Fruit fly (Drosophila melanogaster): ENCODE data around the gene NHP2.
A peak's percentile ranks its signal among the peaks of the same experiment; 100 is the strongest.

The NHP2 gene

dm6 chr3L:14780187-14780586 lies 21.8 kb downstream of the NHP2 start (continued):
- TF ChIP-seq Six4 (GFP tag; optimal IDR thresholded peaks at IDR 0.05) (peak; percentile 2), CG1603 (tag; optimal IDR thresholded peaks at IDR 0.05) (peak; percentile 53), Med (GFP tag) (peak; percentile 89), CG7928 (GFP tag; optimal IDR thresholded peaks at IDR 0.05) (no peak), bigmax (GFP tag; optimal IDR thresholded peaks at IDR 0.05) (no peak), MESR4 (GFP tag; optimal IDR thresholded peaks at IDR 0.05) (no peak), HHEX (GFP tag; optimal IDR thresholded peaks at IDR 0.05) (peak; percentile 40), Drgx (GFP tag; IDR thresholded peaks at IDR 0.05) (no peak), CG12942 (GFP tag; optimal IDR thresholded peaks at IDR 0.05) (peak; percentile 18), CG4854 (GFP tag; optimal IDR thresholded peaks at IDR 0.05) (peak; percentile 29), Dp (GFP tag; optimal IDR thresholded peaks at IDR 0.05) (no peak), fru (optimal IDR thresholded peaks at IDR 0.05) (no peak), CG5953 (GFP tag; IDR thresholded peaks at IDR 0.05) (no peak), pan (optimal IDR thresholded peaks at IDR 0.05) (no peak), pan (GFP tag; optimal IDR thresholded peaks at IDR 0.05 in 1 of 2, IDR thresholded peaks at IDR 0.05 in 1 of 2) (peak in 1 of 2 experiments; percentile 18), peb (GFP tag; IDR thresholded peaks at IDR 0.05) (no peak), ssp (GFP tag; IDR thresholded peaks at IDR 0.05) (no peak), stc (GFP tag; IDR thresholded peaks at IDR 0.05) (peak; percentile 15; the same call in 1 of the 2 replicates), en (GFP tag; optimal IDR thresholded peaks at IDR 0.05) (no peak), sob (GFP tag; IDR thresholded peaks at IDR 0.05) (peak; percentile 56; the same call in 1 of the 2 replicates), Bteb2 (GFP tag; optimal IDR thresholded peaks at IDR 0.05) (no peak), slou (GFP tag; optimal IDR thresholded peaks at IDR 0.05) (no peak), al (GFP tag; IDR thresholded peaks at IDR 0.05) (no peak), phol (tag; optimal IDR thresholded peaks at IDR 0.05) (no peak), wdn (GFP tag; IDR thresholded peaks at IDR 0.05) (no peak), CG13894 (tag; optimal IDR thresholded peaks at IDR 0.05) (no peak), CG32532 (GFP tag; IDR thresholded peaks at IDR 0.05) (peak; percentile 9; the same call in 1 of the 2 replicates), HLH3B (GFP tag; IDR thresholded peaks at IDR 0.05) (peak; percentile 59; the same call in 1 of the 2 replicates), CrebB (tag; optimal IDR thresholded peaks at IDR 0.05) (peak; percentile 70), Meics (GFP tag; optimal IDR thresholded peaks at IDR 0.05) (peak; percentile 31), repo (GFP tag; optimal IDR thresholded peaks at IDR 0.05) (no peak), CG4730 (GFP tag; IDR thresholded peaks at IDR 0.05) (no peak), Doc3 (GFP tag; IDR thresholded peaks at IDR 0.05; ENCODE audit: partially characterized antibody) (no peak), Scr (GFP tag; IDR thresholded peaks at IDR 0.05; ENCODE audit: partially characterized antibody) (no peak), unpg (GFP tag; optimal IDR thresholded peaks at IDR 0.05) (peak; percentile 23), CG3726 (GFP tag; IDR thresholded peaks at IDR 0.05) (no peak), E2f2 (GFP tag; IDR thresholded peaks at IDR 0.05) (no peak), esg (GFP tag; conservative IDR thresholded peaks at IDR 0.05) (no peak), dm (GFP tag; optimal IDR thresholded peaks at IDR 0.05) (no peak), Gug (GFP tag; IDR thresholded peaks at IDR 0.05) (no peak), PHDP (tag; optimal IDR thresholded peaks at IDR 0.05) (peak; percentile 40), gce (GFP tag; IDR thresholded peaks at IDR 0.05) (no peak), zfh1 (GFP tag; IDR thresholded peaks at IDR 0.05) (peak; percentile 59; the same call in 2 of the 3 replicates), D19B (GFP tag; optimal IDR thresholded peaks at IDR 0.05) (no peak), Nf-YA (GFP tag; IDR thresholded peaks at IDR 0.05) (no peak), Ets97D (GFP tag; optimal IDR thresholded peaks at IDR 0.05) (no peak), Jarid2 (GFP tag; optimal IDR thresholded peaks at IDR 0.05) (no peak), aop (GFP tag; IDR thresholded peaks at IDR 0.05) (no peak), CG14860 (GFP tag; IDR thresholded peaks at IDR 0.05; ENCODE audit: partially characterized antibody) (no peak), gem (tag; optimal IDR thresholded peaks at IDR 0.05) (peak; percentile 18), inv (GFP tag; IDR thresholded peaks at IDR 0.05; ENCODE audit: partially characterized antibody) (no peak), CG4617 (GFP tag; optimal IDR thresholded peaks at IDR 0.05; ENCODE audit: borderline replicate concordance) (no peak)

Data from whole organism, embryonic.